Fruit fly (Drosophila melanogaster) ovary, adult (tissue): ENCODE data around the gene pum.

Experiments used
- CG17801 ChIP-seq: fragments of 200-800 bp; optimal IDR thresholded peaks from 2 replicates; lab custom pipeline; 2019; ENCODE audit warnings: missing biosample characterization, mild to moderate bottlenecking, missing genetic modification characterization, moderate library complexity; ENCODE audit not compliant: partially characterized antibody

The pum gene

dm6 chr3R:9149799-9150198 lies 87.7 kb downstream of the pum start:
- TF ChIP-seq CG17801: no peak

DNA sequence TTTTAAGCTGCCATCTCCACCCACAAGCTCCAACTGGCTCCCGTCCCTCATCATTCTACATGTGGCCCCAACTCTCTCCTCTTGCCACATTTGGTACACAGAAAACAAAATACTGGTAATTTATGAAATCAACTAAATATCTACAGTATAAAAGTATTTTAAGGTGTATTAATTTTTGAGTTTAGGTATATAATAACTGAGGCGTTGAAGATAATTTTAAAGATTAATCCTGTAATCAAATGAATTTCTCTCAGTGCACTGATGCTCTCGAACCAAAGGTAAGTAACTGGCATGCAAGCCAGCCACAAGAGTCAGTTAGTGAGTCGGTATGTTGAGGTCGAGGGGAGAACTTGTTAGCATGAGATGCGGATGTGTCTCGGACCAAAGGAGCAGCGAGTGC lies 90.0 kb downstream of the pum start:
- no peak for TF ChIP-seq CG17801

DNA sequence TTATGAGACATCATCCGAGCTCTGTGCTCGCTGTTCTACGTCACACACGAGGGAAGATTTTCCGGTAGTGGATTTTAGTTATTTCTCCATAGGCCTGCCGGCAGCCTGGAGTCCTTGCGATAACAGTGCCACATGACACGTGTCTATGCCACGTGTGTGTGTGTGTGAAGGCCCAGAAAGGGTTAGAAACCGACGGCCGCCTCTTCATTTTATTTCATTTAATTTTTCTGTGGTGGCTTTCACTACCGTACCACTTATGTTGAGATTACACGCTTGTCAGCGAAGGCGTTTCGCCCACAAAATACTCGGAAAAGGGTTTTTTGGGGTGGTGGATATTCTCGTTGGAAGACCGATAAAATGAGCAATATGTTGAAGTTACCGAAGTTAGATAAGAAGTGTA lies 92.4 kb downstream of the pum start:
- no peak for TF ChIP-seq CG17801

- no peak for TF ChIP-seq CG17801
Observed at dm6 chr3R:9144003-9144721, 93.3 kb downstream of the pum start.

DNA sequence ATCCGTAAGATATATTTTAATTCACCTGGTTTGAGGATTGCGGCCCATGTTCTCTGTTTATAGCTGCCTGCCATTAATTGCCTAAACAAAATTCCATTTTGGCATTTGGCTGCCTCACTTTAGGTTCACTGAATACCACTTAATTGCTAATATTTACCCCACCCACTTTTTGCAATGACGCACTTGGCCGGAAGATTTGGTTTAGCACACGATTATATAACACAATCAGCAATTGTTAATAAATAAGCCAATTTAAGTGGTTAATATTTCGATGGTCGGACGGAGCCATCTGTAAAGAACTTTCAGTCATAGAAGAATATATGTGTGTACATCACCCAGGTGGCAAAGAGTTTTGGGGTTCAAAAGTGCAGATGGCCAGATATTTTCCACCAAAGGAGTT lies 96.6 kb downstream of the pum start:
- no peak for TF ChIP-seq CG17801

DNA sequence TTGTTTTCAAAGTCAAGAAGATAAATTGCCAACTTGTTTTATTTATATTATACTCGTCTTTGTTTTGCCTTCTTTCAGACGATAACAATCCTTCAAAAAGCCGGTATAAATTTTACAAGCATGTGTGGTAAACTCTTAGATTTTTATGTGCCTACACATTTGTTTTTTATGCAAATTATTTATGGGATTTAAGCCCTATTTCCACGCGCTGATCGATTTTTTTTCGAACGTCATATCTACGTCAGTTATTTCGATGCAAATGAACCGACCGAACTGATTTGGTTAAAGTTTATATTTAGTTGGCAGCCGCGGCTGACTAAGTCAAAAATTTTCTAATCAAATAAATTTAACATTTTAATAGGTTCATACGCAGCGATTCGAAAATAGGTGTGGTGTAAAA lies 97.3 kb downstream of the pum start:
- TF ChIP-seq CG17801: no peak

DNA sequence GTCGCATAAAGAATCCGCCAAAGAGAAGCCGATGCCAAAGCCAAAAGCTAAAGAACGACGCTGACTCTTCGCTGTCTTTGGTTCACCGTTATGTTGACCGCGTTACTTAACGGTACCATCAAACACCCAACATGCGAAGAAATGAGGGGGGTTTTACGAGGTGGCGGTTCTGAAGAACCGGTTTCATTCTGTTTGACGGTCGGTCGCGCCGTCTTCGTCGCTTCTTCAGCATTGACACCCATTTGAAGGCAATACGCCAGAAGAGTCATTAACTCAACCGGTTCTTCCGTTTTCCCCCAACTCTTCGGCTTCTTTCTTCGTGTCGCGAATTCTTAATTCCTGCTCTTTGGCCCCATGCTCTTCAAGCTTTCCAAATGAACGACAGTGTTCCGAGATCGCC lies 99.2 kb downstream of the pum start:
- no peak for TF ChIP-seq CG17801

dm6 chr3R:9135141-9135540 lies 102.3 kb downstream of the pum start:
- no peak for TF ChIP-seq CG17801

dm6 chr3R:9133243-9133642 lies 104.2 kb downstream of the pum start:
- no peak for TF ChIP-seq CG17801

dm6 chr3R:9131466-9131865 lies 106.0 kb downstream of the pum start:
- no peak for TF ChIP-seq CG17801

dm6 chr3R:9130190-9130589 lies 107.3 kb downstream of the pum start:
- no peak for TF ChIP-seq CG17801

DNA sequence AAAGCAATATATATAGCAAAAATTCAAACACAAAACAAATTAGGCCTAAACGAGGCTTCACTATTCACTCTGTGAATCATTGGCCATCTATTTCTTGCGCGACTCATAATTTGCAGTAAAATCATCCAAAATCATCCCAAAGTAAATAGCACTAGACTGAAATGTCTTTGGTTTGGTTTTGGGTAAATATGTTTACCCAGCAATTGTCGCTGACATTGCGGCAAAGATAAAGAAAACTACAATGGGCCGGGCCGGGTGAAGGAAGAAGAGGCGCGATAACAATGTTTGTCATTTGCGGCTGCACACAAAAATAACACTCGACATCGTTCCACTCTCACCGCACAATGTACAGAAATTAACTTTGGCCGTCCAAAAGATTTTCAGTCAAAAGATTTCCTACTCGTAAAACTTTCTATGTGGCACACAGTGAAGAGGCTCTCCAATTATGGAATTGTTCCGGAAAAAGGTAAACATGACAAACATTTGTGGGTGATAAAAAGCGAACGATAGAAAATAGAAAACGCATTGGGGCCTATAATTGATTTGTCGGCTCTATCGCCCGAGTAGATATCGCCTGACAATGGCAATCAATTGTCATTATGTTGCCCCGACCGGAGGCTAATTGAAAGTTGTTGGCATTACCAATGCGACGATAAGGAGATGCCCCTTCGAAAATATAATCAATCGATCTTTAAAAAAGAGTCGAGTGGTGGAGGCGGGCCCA lies 110.4 kb downstream of the pum start:
- no peak for TF ChIP-seq CG17801

DNA sequence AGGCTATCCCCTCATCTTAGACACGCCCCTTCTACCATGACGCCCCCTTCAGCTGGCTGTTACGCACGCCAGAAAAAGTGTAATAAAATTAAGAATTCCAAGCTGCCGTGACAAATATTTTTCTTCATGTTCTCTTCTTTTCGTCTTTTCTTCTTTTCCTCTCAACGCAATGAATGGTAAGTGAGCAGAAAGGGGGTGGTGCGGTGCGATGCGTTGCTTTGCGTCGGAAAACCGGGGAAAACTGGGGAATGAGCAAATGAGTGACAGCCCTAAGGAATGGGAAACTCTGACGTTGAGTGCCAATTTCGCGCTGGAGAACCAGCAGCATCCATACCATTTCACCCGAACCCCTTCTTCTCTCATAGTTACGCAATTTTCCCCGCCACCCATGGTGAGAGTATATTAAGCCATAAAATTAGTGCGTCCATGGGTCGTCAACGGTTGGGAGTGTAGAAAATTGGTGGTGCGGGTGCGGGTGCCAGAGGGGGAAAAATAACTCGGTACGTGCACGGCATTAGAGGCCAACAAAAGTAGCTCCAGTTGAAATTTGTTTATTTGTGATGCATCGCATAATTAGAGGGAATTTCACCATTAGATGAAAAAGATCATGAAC lies 115.5 kb downstream of the pum start:
- TF ChIP-seq CG17801: no peak

DNA sequence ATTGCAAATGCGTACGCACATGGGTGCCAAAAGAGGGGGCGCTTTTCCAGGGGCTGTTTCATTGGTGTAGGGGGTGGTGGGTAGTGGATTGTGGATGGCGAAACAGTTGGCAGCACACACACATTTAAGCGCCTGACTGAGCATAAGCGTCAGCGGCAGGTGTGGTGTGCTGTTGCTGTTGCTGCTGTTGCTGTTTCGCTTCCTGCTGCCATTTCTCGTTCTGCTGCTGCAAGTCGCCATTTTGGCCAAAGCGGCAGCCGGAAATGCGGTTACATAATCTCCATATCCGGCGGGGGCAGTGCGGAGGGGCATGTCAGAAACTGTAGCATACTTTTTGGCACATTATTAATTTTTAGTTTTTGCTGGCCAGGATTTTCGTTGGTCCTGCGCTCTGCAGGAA lies 132.7 kb downstream of the pum start:
- TF ChIP-seq CG17801: no peak

dm6 chr3R:9090303-9090702 lies 147.2 kb downstream of the pum start:
- no peak for TF ChIP-seq CG17801

DNA sequence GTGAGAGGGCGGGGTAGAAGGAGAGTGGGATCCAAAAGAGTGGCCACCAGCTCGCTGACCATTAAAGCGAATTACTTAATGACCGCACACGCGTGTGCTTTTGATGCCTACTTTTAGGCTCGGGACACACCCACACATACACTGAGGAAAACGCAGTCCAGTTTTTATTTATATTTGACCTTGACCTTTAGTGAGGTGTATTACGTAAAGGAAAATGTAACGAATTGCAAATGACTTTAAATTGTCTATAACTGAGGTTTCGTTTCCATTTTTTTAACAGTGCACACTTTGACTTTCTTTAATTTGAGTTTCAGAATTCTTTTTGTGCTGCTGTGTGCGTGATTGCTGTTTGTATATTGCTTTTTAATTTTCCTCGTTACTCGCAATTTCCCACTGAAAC lies 152.2 kb downstream of the pum start:
- TF ChIP-seq CG17801: no peak

- TF ChIP-seq CG17801: no peak
Observed at dm6 chr3R:9083379-9083778, 154.1 kb downstream of the pum start.

DNA sequence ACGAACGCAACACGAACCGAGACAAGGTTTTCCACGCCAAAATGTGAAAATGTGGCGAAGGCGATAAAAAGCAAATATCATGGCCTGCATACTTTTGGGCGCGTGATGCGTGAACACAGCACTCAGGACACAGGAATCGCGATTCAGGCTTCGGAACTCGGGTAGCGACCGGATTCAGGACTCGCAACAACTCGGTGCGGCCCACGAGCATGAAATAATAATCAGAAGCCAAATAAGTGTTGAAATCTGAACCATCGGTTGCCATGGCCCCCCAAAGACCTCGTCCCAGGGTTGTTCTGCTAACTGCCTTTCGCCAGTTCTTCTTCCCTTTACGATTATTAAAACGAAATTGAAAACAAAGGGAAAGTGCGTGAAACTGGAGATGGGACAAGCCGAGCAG lies 155.2 kb downstream of the pum start:
- no peak for TF ChIP-seq CG17801
